Fruit fly (Drosophila melanogaster): ENCODE measurements around the gene CG7166.

DNA sequence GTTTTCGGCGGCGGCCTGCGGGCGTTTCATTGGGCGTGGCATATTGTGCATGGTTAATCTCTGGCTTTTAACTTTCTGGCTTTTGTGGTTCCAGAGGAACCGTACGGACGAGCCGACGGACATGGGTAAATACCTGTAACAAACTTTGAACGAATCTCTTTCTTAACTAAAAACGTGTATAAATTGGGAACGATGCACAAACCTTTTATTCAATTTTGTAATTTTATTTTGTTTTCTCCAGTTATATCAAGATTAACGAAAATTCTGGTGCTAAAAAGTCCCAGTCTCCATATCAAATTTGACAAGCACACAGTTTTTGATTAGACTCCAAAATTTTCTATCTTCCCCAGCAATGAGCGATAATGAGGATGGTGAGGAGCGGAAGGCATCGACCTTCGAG, 46.4 kb upstream of the CG7166 start, which contains the start of gene CG11249:
- no peak for TF ChIP-seq PHDP (tag; optimal IDR thresholded peaks at IDR 0.05)
- TF ChIP-seq CG17328 (GFP tag; IDR thresholded peaks at IDR 0.05): no peak
- no peak for TF ChIP-seq CG6813 (GFP tag; optimal IDR thresholded peaks at IDR 0.05)
- no peak for TF ChIP-seq her (GFP tag; optimal IDR thresholded peaks at IDR 0.05)
- TF ChIP-seq C15 (GFP tag; IDR thresholded peaks at IDR 0.05): no peak
- TF ChIP-seq Kr (GFP tag; optimal IDR thresholded peaks at IDR 0.05): no peak
- no peak for TF ChIP-seq CG3995 (GFP tag; optimal IDR thresholded peaks at IDR 0.05)
- no peak for TF ChIP-seq CG7745 (tag; optimal IDR thresholded peaks at IDR 0.05)
- TF ChIP-seq ap (GFP tag; IDR thresholded peaks at IDR 0.05): no peak
- TF ChIP-seq disco-r (GFP tag; optimal IDR thresholded peaks at IDR 0.05): no peak
- no peak for TF ChIP-seq CG16813 (GFP tag; IDR thresholded peaks at IDR 0.05; ENCODE audit: partially characterized antibody)
- no peak for TF ChIP-seq Lpt (GFP tag; optimal IDR thresholded peaks at IDR 0.05)

Measured in whole organism, embryonic.